Worm (Caenorhabditis elegans) whole organism, L4 larva: Measurements from ENCODE around the gene nep-2.

Experiments
- aly-2 ChIP-seq: sonication (generic microtip); optimal IDR thresholded peaks from 2 replicates; lab custom pipeline; 2018; ENCODE audit warnings: missing biosample characterization, missing genetic modification characterization
- egl-27 ChIP-seq: sonication (generic microtip); optimal IDR thresholded peaks from 3 replicates; lab custom pipeline; 2017; ENCODE audit warnings: missing biosample characterization, missing genetic modification reagents, missing genetic modification characterization
- hif-1 ChIP-seq, 2 experiments: sonication (generic microtip); optimal IDR thresholded peaks; 2 replicates each; lab custom pipeline; 2016 to 2017; ENCODE audit warnings: missing compliant biosample characterization in 2 of 2, missing genetic modification characterization in 2 of 2, missing genetic modification reagents in 2 of 2, missing genotype in 2 of 2, mild to moderate bottlenecking in 1 of 2
- lin-13 ChIP-seq: fragments of 150-350 bp; optimal IDR thresholded peaks from 2 replicates; lab custom pipeline; 2014; ENCODE audit warnings: missing biosample characterization, missing genetic modification reagents, missing genetic modification characterization
- madf-9 ChIP-seq: fragments of 200-800 bp; sonication (Bioruptor generic); conservative IDR thresholded peaks from 2 replicates; pipeline ENCODE4 v1.3.6; 2022; ENCODE audit warnings: missing genetic modification reagents, missing genetic modification characterization, missing compliant biosample characterization
- mep-1 ChIP-seq: fragments of 150-350 bp; sonication (generic microtip); optimal IDR thresholded peaks from 3 replicates; lab custom pipeline; 2014; ENCODE audit warnings: missing biosample characterization, missing genetic modification characterization
- nhr-237 ChIP-seq: sonication (generic microtip); optimal IDR thresholded peaks from 2 replicates; lab custom pipeline; 2017; ENCODE audit warnings: missing biosample characterization, missing genetic modification characterization
- nhr-41 ChIP-seq: fragments of 200-800 bp; sonication (Bioruptor generic); IDR thresholded peaks from 2 replicates; pipeline ENCODE4 v1.3.6; 2022; ENCODE audit warnings: missing genetic modification reagents, missing genetic modification characterization, missing compliant biosample characterization
- nhr-6 ChIP-seq: fragments of 150-350 bp; optimal IDR thresholded peaks from 2 replicates; lab custom pipeline; 2014; ENCODE audit warnings: missing biosample characterization, missing genetic modification characterization
- unc-39 ChIP-seq: sonication (generic microtip); optimal IDR thresholded peaks from 2 replicates; lab custom pipeline; 2017; ENCODE audit warnings: missing biosample characterization, missing genetic modification characterization
- zag-1 ChIP-seq: fragments of 150-350 bp; optimal IDR thresholded peaks from 2 replicates; lab custom pipeline; 2014; ENCODE audit warnings: missing biosample characterization, missing genetic modification characterization

- TF ChIP-seq mep-1 (tag; lab: Kevin White, UChicago) (no peak), egl-27 (tag; lab: Kevin White, UChicago) (no peak), nhr-41 (GFP tag; lab: Robert Waterston, UW) (no peak), hif-1 (tag; optimal IDR thresholded peaks at IDR 0.05; lab: Kevin White, UChicago) (no peak), madf-9 (no peak), nhr-6 (tag; lab: Kevin White, UChicago) (no peak), lin-13 (GFP tag; lab: Kevin White, UChicago) (no peak), zag-1 (tag; lab: Kevin White, UChicago) (no peak), unc-39 (tag; lab: Kevin White, UChicago) (no peak), aly-2 (tag; lab: Kevin White, UChicago) (no peak), nhr-237 (tag; lab: Kevin White, UChicago) (no peak)
Observed at ce11 chrII:2736938-2737337, 11.4 kb upstream of the nep-2 start.
